Fruit fly (Drosophila melanogaster): Measurements from ENCODE around the gene CG6310.

The CG6310 gene

DNA sequence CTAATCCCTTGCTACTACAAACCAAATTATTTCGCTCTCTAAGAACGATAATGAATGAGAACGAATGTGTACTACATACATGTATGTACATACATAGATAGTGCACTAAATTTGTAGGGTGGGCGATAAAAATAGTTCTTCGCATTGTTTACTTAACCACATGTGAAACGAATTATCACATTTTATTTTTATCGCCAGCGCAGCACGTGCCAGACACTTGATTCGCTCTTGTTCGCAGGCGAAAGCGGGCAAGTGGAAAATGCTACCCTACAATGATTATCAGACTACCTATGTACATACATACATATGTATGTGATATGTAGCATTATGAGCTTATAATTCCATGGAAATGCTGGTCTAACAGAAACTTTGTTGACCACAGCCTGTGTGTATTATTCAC is 16.1 kb upstream of the CG6310 start (continued):
- TF ChIP-seq amos (GFP tag; IDR thresholded peaks at IDR 0.05; ENCODE audit: partially characterized antibody): no peak
- TF ChIP-seq CG11695 (GFP tag; IDR thresholded peaks at IDR 0.05): no peak
- TF ChIP-seq B-H1 (GFP tag; IDR thresholded peaks at IDR 0.05): no peak
- TF ChIP-seq cg (GFP tag; optimal IDR thresholded peaks at IDR 0.05): peak; percentile 46
- TF ChIP-seq Dref (GFP tag; IDR thresholded peaks at IDR 0.05): no peak
- TF ChIP-seq CG31224 (GFP tag; IDR thresholded peaks at IDR 0.05): no peak
- TF ChIP-seq CG9609 (GFP tag; optimal IDR thresholded peaks at IDR 0.05): no peak
- TF ChIP-seq HmgD (GFP tag; optimal IDR thresholded peaks at IDR 0.05): no peak
- no peak for TF ChIP-seq CoRest (tag; optimal IDR thresholded peaks at IDR 0.05)
- TF ChIP-seq Elba2 (GFP tag; optimal IDR thresholded peaks at IDR 0.05): no peak
- no peak for TF ChIP-seq cato (GFP tag; optimal IDR thresholded peaks at IDR 0.05; ENCODE audit: borderline replicate concordance)
- no peak for TF ChIP-seq kni (GFP tag; optimal IDR thresholded peaks at IDR 0.05)
- TF ChIP-seq Med (GFP tag): peak; percentile 54
- TF ChIP-seq CG10462 (GFP tag; optimal IDR thresholded peaks at IDR 0.05): no peak
- no peak for TF ChIP-seq chif (GFP tag; optimal IDR thresholded peaks at IDR 0.05)
- TF ChIP-seq Hmr (GFP tag; optimal IDR thresholded peaks at IDR 0.05): no peak
- no peak for TF ChIP-seq lilli (GFP tag; optimal IDR thresholded peaks at IDR 0.05)
- TF ChIP-seq disco-r (GFP tag; optimal IDR thresholded peaks at IDR 0.05): no peak
- TF ChIP-seq CG7271 (tag; optimal IDR thresholded peaks at IDR 0.05): no peak
- TF ChIP-seq eve (GFP tag; optimal IDR thresholded peaks at IDR 0.05): peak in 1 of 2 experiments; percentile 26
- TF ChIP-seq bigmax (GFP tag; optimal IDR thresholded peaks at IDR 0.05): peak; percentile 63
- no peak for TF ChIP-seq slou (GFP tag; optimal IDR thresholded peaks at IDR 0.05)
- peak; percentile 41 for TF ChIP-seq CG6813 (GFP tag; optimal IDR thresholded peaks at IDR 0.05)
- no peak for TF ChIP-seq pzg (GFP tag; optimal IDR thresholded peaks at IDR 0.05)
- no peak for TF ChIP-seq en (GFP tag; optimal IDR thresholded peaks at IDR 0.05)
- no peak for TF ChIP-seq CG11398 (GFP tag; optimal IDR thresholded peaks at IDR 0.05)
- no peak for TF ChIP-seq ken (GFP tag; IDR thresholded peaks at IDR 0.05)
- TF ChIP-seq HHEX (GFP tag; optimal IDR thresholded peaks at IDR 0.05): no peak
- TF ChIP-seq CG16779 (GFP tag; IDR thresholded peaks at IDR 0.05): no peak
- peak; percentile 92 for TF ChIP-seq sug (tag; optimal IDR thresholded peaks at IDR 0.05)
- TF ChIP-seq CG17328 (GFP tag; IDR thresholded peaks at IDR 0.05): 0 out of 2 replicates have a peak, but pooled peaks have one; percentile 11
- no peak for TF ChIP-seq CG13624 (GFP tag; optimal IDR thresholded peaks at IDR 0.05)
- no peak for TF ChIP-seq luna (GFP tag; optimal IDR thresholded peaks at IDR 0.05)
- TF ChIP-seq pnt (GFP tag; optimal IDR thresholded peaks at IDR 0.05): no peak
- no peak for TF ChIP-seq Adf1 (GFP tag; IDR thresholded peaks at IDR 0.05)
- no peak for TF ChIP-seq corto (GFP tag; optimal IDR thresholded peaks at IDR 0.05)
- no peak for TF ChIP-seq CG9876 (GFP tag; optimal IDR thresholded peaks at IDR 0.05)
- TF ChIP-seq twi (tag; optimal IDR thresholded peaks at IDR 0.05): peak; percentile 80
- no peak for TF ChIP-seq trem (tag; optimal IDR thresholded peaks at IDR 0.05)
- TF ChIP-seq HLH3B (GFP tag; IDR thresholded peaks at IDR 0.05): no peak
- TF ChIP-seq Max (GFP tag; optimal IDR thresholded peaks at IDR 0.05): no peak
- no peak for TF ChIP-seq ci (GFP tag; IDR thresholded peaks at IDR 0.05)
- TF ChIP-seq CG9817 (tag; optimal IDR thresholded peaks at IDR 0.05): no peak
- TF ChIP-seq wek (GFP tag; optimal IDR thresholded peaks at IDR 0.05): peak; percentile 28
- TF ChIP-seq peb (GFP tag; IDR thresholded peaks at IDR 0.05): no peak
- no peak for TF ChIP-seq CG12391 (tag; optimal IDR thresholded peaks at IDR 0.05)
- peak; percentile 26 for TF ChIP-seq Asciz (GFP tag; optimal IDR thresholded peaks at IDR 0.05)
- TF ChIP-seq Pdp1 (GFP tag; optimal IDR thresholded peaks at IDR 0.05): peak in 1 of 2 experiments; percentile 38
- no peak for TF ChIP-seq ranshi (GFP tag; IDR thresholded peaks at IDR 0.05)
- no peak for TF ChIP-seq CG6175 (GFP tag; IDR thresholded peaks at IDR 0.05)
- TF ChIP-seq CG6765 (GFP tag; optimal IDR thresholded peaks at IDR 0.05): no peak
- TF ChIP-seq sima (GFP tag; optimal IDR thresholded peaks at IDR 0.05): no peak
